Fruit fly (Drosophila melanogaster): Measurements from ENCODE around the gene CG6059.
A peak's percentile ranks its signal among the peaks of the same experiment; 100 is the strongest.

Gene CG6059

DNA sequence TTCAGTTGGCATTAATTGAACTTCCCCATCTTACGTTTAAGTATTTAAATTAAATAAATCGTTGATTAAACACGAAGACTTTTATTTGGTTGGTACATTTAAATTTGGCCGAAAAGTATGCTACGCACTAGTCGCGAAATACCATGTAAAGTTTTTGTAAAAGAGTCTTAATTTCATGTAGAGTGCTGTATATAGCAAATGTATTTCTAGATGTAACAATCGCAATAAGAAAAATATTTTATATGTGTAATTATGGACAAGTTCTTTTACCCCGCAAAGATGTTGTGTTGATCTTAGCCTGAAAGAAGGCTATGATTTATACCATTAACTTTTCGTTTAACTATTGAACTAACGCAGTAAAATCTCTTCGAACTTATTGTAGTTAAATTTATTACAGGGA is 41.7 kb downstream of the CG6059 start (continued):
- TF ChIP-seq Gsc (GFP tag; IDR thresholded peaks at IDR 0.05) = no peak
- TF ChIP-seq CG12391 (tag; optimal IDR thresholded peaks at IDR 0.05) = no peak
- TF ChIP-seq Oaz (GFP tag; IDR thresholded peaks at IDR 0.05) = no peak
- TF ChIP-seq amos (GFP tag; IDR thresholded peaks at IDR 0.05; ENCODE audit: partially characterized antibody) = no peak
- TF ChIP-seq Rx (GFP tag; IDR thresholded peaks at IDR 0.05) = no peak

dm6 chr3R:27076618-27077017 is 47.9 kb downstream of the CG6059 start:
- TF ChIP-seq CG6654 (GFP tag; optimal IDR thresholded peaks at IDR 0.05) = no peak
- no peak for TF ChIP-seq gcm (GFP tag; optimal IDR thresholded peaks at IDR 0.05)
- no peak for TF ChIP-seq CG11504 (tag; optimal IDR thresholded peaks at IDR 0.05)
- no peak for TF ChIP-seq sna (GFP tag; IDR thresholded peaks at IDR 0.05; ENCODE audit: partially characterized antibody)
- no peak for TF ChIP-seq CG30020 (tag; optimal IDR thresholded peaks at IDR 0.05)
- no peak for TF ChIP-seq CG7271 (tag; optimal IDR thresholded peaks at IDR 0.05)
- TF ChIP-seq CG5180 (GFP tag; optimal IDR thresholded peaks at IDR 0.05) = no peak
- TF ChIP-seq CG1233 (GFP tag; optimal IDR thresholded peaks at IDR 0.05) = no peak
- peak in 1 of 2 experiments; percentile 80 for TF ChIP-seq Pdp1 (GFP tag; optimal IDR thresholded peaks at IDR 0.05)
- peak; percentile 94 for TF ChIP-seq Blimp-1 (GFP tag; optimal IDR thresholded peaks at IDR 0.05)
- peak; percentile 28 for TF ChIP-seq pros (GFP tag; optimal IDR thresholded peaks at IDR 0.05)
- TF ChIP-seq HLH54F (GFP tag; optimal IDR thresholded peaks at IDR 0.05) = no peak
- no peak for TF ChIP-seq CG17612 (GFP tag; IDR thresholded peaks at IDR 0.05)
- TF ChIP-seq jumu (GFP tag; optimal IDR thresholded peaks at IDR 0.05) = no peak
- TF ChIP-seq pan (optimal IDR thresholded peaks at IDR 0.05) = no peak
- TF ChIP-seq pan (GFP tag; optimal IDR thresholded peaks at IDR 0.05 in 1 of 2, IDR thresholded peaks at IDR 0.05 in 1 of 2) = no peak
- TF ChIP-seq CG8944 (GFP tag; optimal IDR thresholded peaks at IDR 0.05) = no peak
- no peak for TF ChIP-seq caup (GFP tag; optimal IDR thresholded peaks at IDR 0.05; ENCODE audit: severe bottlenecking)
- TF ChIP-seq Ets65A (GFP tag) = no peak
- TF ChIP-seq vvl (GFP tag; IDR thresholded peaks at IDR 0.05) = peak; percentile 79
- no peak for TF ChIP-seq Bgb (GFP tag; IDR thresholded peaks at IDR 0.05; ENCODE audit: partially characterized antibody)
- TF ChIP-seq kni (GFP tag; optimal IDR thresholded peaks at IDR 0.05) = peak; percentile 9
- peak in 1 of 2 experiments; percentile 70 for TF ChIP-seq Hr78 (GFP tag; optimal IDR thresholded peaks at IDR 0.05)
- no peak for TF ChIP-seq run (tag; optimal IDR thresholded peaks at IDR 0.05)
- no peak for TF ChIP-seq Adf1 (GFP tag; IDR thresholded peaks at IDR 0.05)
- TF ChIP-seq CG7556 (GFP tag; optimal IDR thresholded peaks at IDR 0.05) = no peak
- no peak for TF ChIP-seq CG13424 (tag; optimal IDR thresholded peaks at IDR 0.05)
- no peak for TF ChIP-seq CG1792 (GFP tag; optimal IDR thresholded peaks at IDR 0.05)
- TF ChIP-seq CG18599 (GFP tag; optimal IDR thresholded peaks at IDR 0.05) = no peak

DNA sequence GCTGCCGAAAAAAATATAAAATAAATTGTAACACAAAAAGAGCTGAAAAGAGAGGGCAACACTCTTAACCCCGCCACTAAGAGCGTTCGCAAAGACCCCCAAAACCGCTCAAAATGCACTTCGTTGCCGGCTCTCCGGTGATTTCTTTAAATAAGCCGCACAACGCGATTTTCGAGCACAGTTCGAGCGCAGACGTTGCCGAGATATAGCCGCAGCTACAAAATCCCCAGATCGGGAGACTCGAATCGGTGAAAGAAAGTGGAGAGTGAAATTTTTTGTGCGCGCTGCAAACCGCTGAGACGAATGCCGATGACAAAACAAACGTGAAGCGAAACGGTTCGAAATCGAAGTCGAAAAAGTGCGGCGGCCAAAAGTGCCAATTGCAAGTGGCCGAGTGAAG is 48.8 kb downstream of the CG6059 start, which contains the start of gene CG14257:
CG14257 (plus strand) TSS at position 177 of the 400 bp plus-strand sequence.
- TF ChIP-seq CG11085 (GFP tag; IDR thresholded peaks at IDR 0.05) (no peak), dpn (GFP tag; optimal IDR thresholded peaks at IDR 0.05) (no peak), zen2 (GFP tag; IDR thresholded peaks at IDR 0.05; ENCODE audit: partially characterized antibody) (no peak), CG9727 (GFP tag; optimal IDR thresholded peaks at IDR 0.05) (no peak), CG3163 (GFP tag; optimal IDR thresholded peaks at IDR 0.05) (peak; percentile 86), sens (GFP tag) (peak; percentile 44), CG7839 (tag; optimal IDR thresholded peaks at IDR 0.05) (no peak), Trl (optimal IDR thresholded peaks at IDR 0.05) (peak in 1 of 2 experiments; percentile 49), Trl (GFP tag; optimal IDR thresholded peaks at IDR 0.05) (no peak), CG8944 (GFP tag; optimal IDR thresholded peaks at IDR 0.05) (no peak), dmrt99B (tag; optimal IDR thresholded peaks at IDR 0.05) (no peak), grn (GFP tag; optimal IDR thresholded peaks at IDR 0.05) (no peak), Blimp-1 (GFP tag; optimal IDR thresholded peaks at IDR 0.05) (peak; percentile 57), CG13624 (GFP tag; optimal IDR thresholded peaks at IDR 0.05) (no peak), CG1529 (GFP tag; optimal IDR thresholded peaks at IDR 0.05) (no peak), CG14710 (tag; optimal IDR thresholded peaks at IDR 0.05) (no peak), z (GFP tag; IDR thresholded peaks at IDR 0.05) (peak; percentile 73; the same call in 2 of the 3 replicates), Nf-YC (tag; optimal IDR thresholded peaks at IDR 0.05) (no peak)
